Fruit fly (Drosophila melanogaster) whole organism, embryonic: ENCODE data around the gene CG12607.
A peak's percentile ranks its signal among the peaks of the same experiment; 100 is the strongest.

Experiments
- B-H1 ChIP-seq: fragments of 200-800 bp; sonication (Bioruptor generic); IDR thresholded peaks from 3 replicates; pipeline ENCODE4 v1.3.6; 2022; ENCODE audit warnings: missing biosample characterization, missing genetic modification characterization
- Bgb ChIP-seq: fragments of 200-800 bp; sonication (Bioruptor generic); IDR thresholded peaks from 2 replicates; pipeline ENCODE4 v1.3.6; 2022; ENCODE audit warnings: missing biosample characterization, missing genetic modification characterization; ENCODE audit not compliant: partially characterized antibody
- CG10366 ChIP-seq: fragments of 200-800 bp; sonication (Bioruptor generic); IDR thresholded peaks from 2 replicates; pipeline ENCODE4 v1.3.6; 2022; ENCODE audit warnings: missing biosample characterization, missing genetic modification characterization
- CG11247 ChIP-seq: fragments of 200-800 bp; sonication (Bioruptor generic); IDR thresholded peaks from 2 replicates; pipeline ENCODE4 v1.3.6; 2022; ENCODE audit warnings: missing biosample characterization, missing genetic modification characterization
- CG13287 ChIP-seq: fragments of 200-800 bp; sonication (Bioruptor generic); IDR thresholded peaks from 2 replicates; pipeline ENCODE4 v1.3.6; 2022; ENCODE audit warnings: missing biosample characterization, missing genetic modification characterization; ENCODE audit not compliant: partially characterized antibody
- CG14965 ChIP-seq: fragments of 200-800 bp; sonication (Bioruptor generic); optimal IDR thresholded peaks from 2 replicates; lab custom pipeline; 2016; ENCODE audit warnings: missing biosample characterization, missing genetic modification characterization, borderline replicate concordance
- CG17568 ChIP-seq: fragments of 200-800 bp; sonication (Bioruptor generic); optimal IDR thresholded peaks from 2 replicates; lab custom pipeline; 2018; ENCODE audit warnings: missing biosample characterization, mild to moderate bottlenecking, missing genetic modification characterization, moderate library complexity
- CG18599 ChIP-seq: fragments of 200-800 bp; sonication (Bioruptor generic); optimal IDR thresholded peaks from 3 replicates; lab custom pipeline; 2017; ENCODE audit warnings: missing biosample characterization, missing genetic modification characterization, mild to moderate bottlenecking, moderate library complexity, missing genetic modification reagents
- CG2120 ChIP-seq: fragments of 200-800 bp; sonication (Bioruptor generic); optimal IDR thresholded peaks from 3 replicates; lab custom pipeline; 2016; ENCODE audit warnings: missing biosample characterization, missing genetic modification characterization
- CG3163 ChIP-seq: fragments of 200-800 bp; sonication (Bioruptor generic); optimal IDR thresholded peaks from 3 replicates; lab custom pipeline; 2016; ENCODE audit warnings: missing biosample characterization, missing genetic modification characterization
- CG33213 ChIP-seq: fragments of 200-800 bp; sonication (Bioruptor generic); optimal IDR thresholded peaks from 3 replicates; lab custom pipeline; 2016; ENCODE audit warnings: missing biosample characterization, missing genetic modification characterization
- CG34376 ChIP-seq: fragments of 200-800 bp; sonication (Bioruptor generic); optimal IDR thresholded peaks from 2 replicates; lab custom pipeline; 2018; ENCODE audit warnings: missing biosample characterization, mild to moderate bottlenecking, missing genetic modification characterization
- CG3726 ChIP-seq: fragments of 200-800 bp; sonication (Bioruptor generic); IDR thresholded peaks from 3 replicates; pipeline ENCODE4, ENCODE4 v1.3.6; 2022; ENCODE audit warnings: missing biosample characterization, missing genetic modification characterization
- CG4820 ChIP-seq: fragments of 200-800 bp; sonication (Bioruptor generic); optimal IDR thresholded peaks from 3 replicates; lab custom pipeline; 2016; ENCODE audit warnings: missing biosample characterization, missing genetic modification characterization
- CG6689 ChIP-seq: fragments of 200-800 bp; sonication (Bioruptor generic); IDR thresholded peaks from 2 replicates; pipeline ENCODE4 v1.3.6; 2022; ENCODE audit warnings: missing biosample characterization, missing genetic modification characterization
- CG6791 ChIP-seq: fragments of 200-800 bp; sonication (Bioruptor generic); IDR thresholded peaks from 3 replicates; pipeline ENCODE4 v1.3.6; 2022; ENCODE audit warnings: missing biosample characterization, missing genetic modification characterization; ENCODE audit not compliant: partially characterized antibody
- CG8281 ChIP-seq: fragments of 200-800 bp; sonication (Bioruptor generic); optimal IDR thresholded peaks from 2 replicates; lab custom pipeline; 2018; ENCODE audit warnings: missing biosample characterization, mild to moderate bottlenecking, missing genetic modification characterization, moderate library complexity
- CG8388 ChIP-seq: fragments of 200-800 bp; sonication (Bioruptor generic); optimal IDR thresholded peaks from 2 replicates; lab custom pipeline; 2019; ENCODE audit warnings: missing biosample characterization, mild to moderate bottlenecking, missing genetic modification characterization, moderate library complexity
- CTCF ChIP-seq: fragments of 200-800 bp; sonication (Bioruptor generic); optimal IDR thresholded peaks from 2 replicates; lab custom pipeline; 2017; ENCODE audit warnings: missing biosample characterization, mild to moderate bottlenecking, missing genetic modification characterization, moderate library complexity
- Deaf1 ChIP-seq: fragments of 200-800 bp; optimal IDR thresholded peaks from 3 replicates; lab custom pipeline; 2019; ENCODE audit warnings: missing biosample characterization, mild to moderate bottlenecking, missing genetic modification characterization, moderate library complexity
- Doc2 ChIP-seq: fragments of 200-800 bp; sonication (Bioruptor generic); IDR thresholded peaks from 2 replicates; pipeline ENCODE4 v1.3.6; 2022; ENCODE audit warnings: missing biosample characterization, missing genetic modification characterization
- Dp ChIP-seq: fragments of 200-800 bp; sonication (Bioruptor generic); optimal IDR thresholded peaks from 2 replicates; lab custom pipeline; 2018; ENCODE audit warnings: missing biosample characterization, mild to moderate bottlenecking, missing genetic modification characterization, moderate library complexity
- E2f2 ChIP-seq: fragments of 200-800 bp; sonication (Bioruptor generic); IDR thresholded peaks from 2 replicates; pipeline ENCODE4 v1.3.6; 2022; ENCODE audit warnings: missing biosample characterization, missing genetic modification characterization
- Ets97D ChIP-seq: fragments of 200-800 bp; sonication (Bioruptor generic); optimal IDR thresholded peaks from 3 replicates; lab custom pipeline; 2016; ENCODE audit warnings: missing biosample characterization, missing genetic modification characterization
- Fer3 ChIP-seq: fragments of 200-800 bp; sonication (Bioruptor generic); optimal IDR thresholded peaks from 2 replicates; lab custom pipeline; 2018; ENCODE audit warnings: missing biosample characterization, mild to moderate bottlenecking, missing genetic modification characterization, moderate library complexity
- Gug ChIP-seq: fragments of 200-800 bp; sonication (Bioruptor generic); IDR thresholded peaks from 4 replicates; pipeline ENCODE4 v1.3.6; 2022; ENCODE audit warnings: missing biosample characterization, missing genetic modification characterization
- Hr51 ChIP-seq, 2 experiments: fragments of 200-800 bp; sonication (Bioruptor generic); optimal IDR thresholded peaks; 2 replicates in 1 of 2; 3 replicates in 1 of 2; lab custom pipeline; 2016 to 2018; ENCODE audit warnings: missing biosample characterization in 2 of 2, missing genetic modification characterization in 2 of 2, mild to moderate bottlenecking in 1 of 2, moderate library complexity in 1 of 2
- Kr ChIP-seq: fragments of 200-800 bp; sonication (Bioruptor generic); optimal IDR thresholded peaks from 2 replicates; lab custom pipeline; 2017; ENCODE audit warnings: missing biosample characterization, mild to moderate bottlenecking, missing genetic modification characterization
- Med ChIP-seq: fragments of 200-800 bp; sonication (Bioruptor generic); peaks from one replicate; lab custom pipeline; 2016; ENCODE audit warnings: missing biosample characterization, missing genetic modification characterization, mild to moderate bottlenecking, inconsistent platforms, moderate library complexity
- Neu2 ChIP-seq: fragments of 200-800 bp; sonication (Bioruptor generic); optimal IDR thresholded peaks from 3 replicates; lab custom pipeline; 2016; ENCODE audit warnings: missing biosample characterization, missing genetic modification characterization, borderline replicate concordance
- Oaz ChIP-seq: fragments of 200-800 bp; sonication (Bioruptor generic); IDR thresholded peaks from 2 replicates; pipeline ENCODE4 v1.3.6; 2022; ENCODE audit warnings: missing biosample characterization, missing genetic modification characterization
- Pdp1 ChIP-seq, 2 experiments: fragments of 200-800 bp; sonication (Bioruptor generic); optimal IDR thresholded peaks; 3 replicates each; lab custom pipeline; 2016; ENCODE audit warnings: missing biosample characterization in 2 of 2, missing genetic modification characterization in 2 of 2, mild to moderate bottlenecking in 1 of 2, moderate library complexity in 1 of 2
- Sin3A ChIP-seq: fragments of >200 bp; optimal IDR thresholded peaks from 2 replicates; lab custom pipeline; 2018
- Trl ChIP-seq, 3 experiments: fragments of >200 bp in 2 of 3; fragments of 200-800 bp in 1 of 3; sonication (Bioruptor generic) in 1 of 3; optimal IDR thresholded peaks; 2 replicates in 1 of 3; 3 replicates in 2 of 3; lab custom pipeline; 2016 to 2017; ENCODE audit warnings: missing biosample characterization in 1 of 3, missing genetic modification characterization in 1 of 3
- YL-1 ChIP-seq: fragments of 200-800 bp; sonication (Bioruptor generic); optimal IDR thresholded peaks from 3 replicates; lab custom pipeline; 2017; ENCODE audit warnings: missing biosample characterization, mild to moderate bottlenecking, missing genetic modification characterization
- cad ChIP-seq: fragments of >200 bp; optimal IDR thresholded peaks from 2 replicates; lab custom pipeline; 2017; ENCODE audit warnings: missing biosample characterization, missing genetic modification characterization
- cato ChIP-seq: fragments of 200-800 bp; sonication (Bioruptor generic); optimal IDR thresholded peaks from 2 replicates; lab custom pipeline; 2016; ENCODE audit warnings: missing biosample characterization, missing genetic modification characterization, borderline replicate concordance
- chinmo ChIP-seq: fragments of 200-800 bp; sonication (Bioruptor generic); IDR thresholded peaks from 4 replicates; pipeline ENCODE4 v1.3.6; 2022; ENCODE audit warnings: missing biosample characterization, missing genetic modification characterization; ENCODE audit not compliant: partially characterized antibody
- croc ChIP-seq: fragments of 200-800 bp; sonication (Bioruptor generic); conservative IDR thresholded peaks from 3 replicates; pipeline ENCODE4 v1.3.6; 2022; ENCODE audit warnings: missing biosample characterization, missing genetic modification characterization
- gem ChIP-seq: fragments of 200-800 bp; sonication (Bioruptor generic); optimal IDR thresholded peaks from 2 replicates; lab custom pipeline; 2019; ENCODE audit warnings: missing biosample characterization, mild to moderate bottlenecking, missing genetic modification characterization, moderate library complexity
- hth ChIP-seq: fragments of >200 bp; optimal IDR thresholded peaks from 2 replicates; lab custom pipeline; 2017; ENCODE audit warnings: inconsistent platforms
- lab ChIP-seq: fragments of 200-800 bp; sonication (Bioruptor generic); optimal IDR thresholded peaks from 3 replicates; lab custom pipeline; 2017; ENCODE audit warnings: missing biosample characterization, missing genetic modification characterization, mild to moderate bottlenecking, moderate library complexity, missing genetic modification reagents
- luna ChIP-seq: fragments of 200-800 bp; sonication (Bioruptor generic); optimal IDR thresholded peaks from 2 replicates; lab custom pipeline; 2016; ENCODE audit warnings: missing biosample characterization, missing genetic modification characterization
- onecut ChIP-seq: fragments of 200-800 bp; sonication (Bioruptor generic); IDR thresholded peaks from 2 replicates; pipeline ENCODE4 v1.3.6; 2022; ENCODE audit warnings: missing biosample characterization, missing genetic modification characterization
- row ChIP-seq: fragments of 200-800 bp; sonication (Bioruptor generic); IDR thresholded peaks from 3 replicates; pipeline ENCODE4 v1.3.6; 2022; ENCODE audit warnings: missing biosample characterization, missing genetic modification characterization
- sens ChIP-seq: fragments of 200-800 bp; sonication (Bioruptor generic); peaks from one replicate; lab custom pipeline; 2016; ENCODE audit warnings: missing biosample characterization, missing genetic modification characterization
- seq ChIP-seq: fragments of 200-800 bp; sonication (Bioruptor generic); IDR thresholded peaks from 2 replicates; pipeline ENCODE4 v1.3.6; 2022; ENCODE audit warnings: missing biosample characterization, missing genetic modification characterization
- slbo ChIP-seq: fragments of 200-800 bp; sonication (Bioruptor generic); IDR thresholded peaks from 2 replicates; pipeline ENCODE4 v1.3.6; 2022; ENCODE audit warnings: missing biosample characterization, missing genetic modification characterization

Gene CG12607

DNA sequence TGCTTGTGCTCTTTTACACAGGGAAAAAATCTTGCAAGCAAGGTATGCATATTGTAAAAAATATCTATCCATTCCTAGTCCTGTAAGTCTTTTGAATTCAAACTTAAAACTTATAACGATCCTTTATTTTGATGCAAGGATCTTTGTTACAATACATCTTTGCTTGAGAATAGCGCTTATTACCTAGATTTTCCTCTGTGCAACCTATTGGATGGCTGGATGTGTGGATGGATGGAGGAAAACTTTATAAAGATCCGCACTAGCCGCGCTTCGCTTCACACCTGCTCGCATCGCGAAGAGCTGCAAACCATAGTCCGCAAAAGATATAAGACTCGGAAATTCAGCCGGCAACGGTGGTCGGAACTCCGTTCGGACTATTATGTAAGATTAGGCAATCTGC lies 25.0 kb upstream of the CG12607 start, which contains the start of gene CG15020:
Gene CG15020, plus strand, starts transcription at position 301 of the 400 bp plus-strand sequence.
- TF ChIP-seq Oaz (GFP tag; lab: Robert Waterston, UW) (no peak), hth (lab: Kevin White, UChicago) (no peak), Pdp1 (GFP tag; optimal IDR thresholded peaks at IDR 0.05; lab: Kevin White, UChicago) (peak in 1 of 2 experiments; percentile 12), row (GFP tag; lab: Robert Waterston, UW) (no peak), CG10366 (GFP tag; lab: Robert Waterston, UW) (no peak), B-H1 (GFP tag; lab: Robert Waterston, UW) (no peak), CG8281 (tag; lab: Kevin White, UChicago) (no peak), Kr (GFP tag; lab: Kevin White, UChicago) (no peak), CG3726 (GFP tag; lab: Robert Waterston, UW) (0 out of 3 replicates have a peak, but pooled peaks have one; percentile 12), YL-1 (GFP tag; lab: Kevin White, UChicago) (no peak), CG6689 (GFP tag; lab: Robert Waterston, UW) (no peak), Hr51 (GFP tag; optimal IDR thresholded peaks at IDR 0.05; lab: Kevin White, UChicago) (no peak), lab (GFP tag; lab: Kevin White, UChicago) (no peak)
- TF ChIP-seq, all 482 proteins: peak for 2

DNA sequence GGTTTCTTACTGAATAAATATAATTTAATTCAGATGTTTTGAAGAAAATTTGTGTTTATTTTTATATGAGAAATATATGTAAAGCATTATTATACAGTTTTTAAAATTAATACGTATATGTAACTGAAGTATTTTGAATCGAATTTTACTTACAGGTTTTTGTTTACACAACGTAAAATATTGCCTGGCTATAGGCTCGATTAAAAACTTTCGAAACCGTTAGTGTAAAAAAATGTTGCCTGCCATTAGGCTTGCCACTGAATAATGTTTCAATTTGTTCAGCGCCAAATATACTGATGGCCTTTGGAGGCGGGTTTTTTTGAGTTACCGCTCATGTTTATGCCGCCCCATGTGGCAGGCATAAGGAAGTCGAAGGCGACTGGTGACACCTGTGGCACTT lies 19.8 kb upstream of the CG12607 start:
- TF ChIP-seq cato (GFP tag; lab: Kevin White, UChicago) (no peak), seq (GFP tag; lab: Robert Waterston, UW) (no peak), Gug (no peak), CG14965 (GFP tag; lab: Kevin White, UChicago) (no peak), Bgb (GFP tag; lab: Robert Waterston, UW) (peak; percentile 54), cad (no peak), Sin3A (lab: Kevin White, UChicago) (no peak), CG13287 (GFP tag; lab: Robert Waterston, UW) (peak; percentile 20; the same call in 1 of the 2 replicates), E2f2 (GFP tag; lab: Robert Waterston, UW) (peak; percentile 48), gem (tag; lab: Kevin White, UChicago) (no peak), CG17568 (no peak), slbo (GFP tag; lab: Robert Waterston, UW) (0 out of 2 replicates have a peak, but pooled peaks have one; percentile 2), sens (peak; percentile 59), Dp (GFP tag; lab: Kevin White, UChicago) (peak; percentile 42), Doc2 (GFP tag; lab: Robert Waterston, UW) (no peak), CTCF (GFP tag; lab: Kevin White, UChicago) (peak; percentile 55), Ets97D (no peak), chinmo (GFP tag; lab: Robert Waterston, UW) (no peak), Med (GFP tag; lab: Kevin White, UChicago) (peak; percentile 54), Neu2 (GFP tag; lab: Kevin White, UChicago) (no peak), CG6791 (GFP tag; lab: Robert Waterston, UW) (peak; percentile 28; the same call in 1 of the 3 replicates), CG3163 (no peak), CG18599 (no peak), CG8281 (tag; lab: Kevin White, UChicago) (peak; percentile 8)

DNA sequence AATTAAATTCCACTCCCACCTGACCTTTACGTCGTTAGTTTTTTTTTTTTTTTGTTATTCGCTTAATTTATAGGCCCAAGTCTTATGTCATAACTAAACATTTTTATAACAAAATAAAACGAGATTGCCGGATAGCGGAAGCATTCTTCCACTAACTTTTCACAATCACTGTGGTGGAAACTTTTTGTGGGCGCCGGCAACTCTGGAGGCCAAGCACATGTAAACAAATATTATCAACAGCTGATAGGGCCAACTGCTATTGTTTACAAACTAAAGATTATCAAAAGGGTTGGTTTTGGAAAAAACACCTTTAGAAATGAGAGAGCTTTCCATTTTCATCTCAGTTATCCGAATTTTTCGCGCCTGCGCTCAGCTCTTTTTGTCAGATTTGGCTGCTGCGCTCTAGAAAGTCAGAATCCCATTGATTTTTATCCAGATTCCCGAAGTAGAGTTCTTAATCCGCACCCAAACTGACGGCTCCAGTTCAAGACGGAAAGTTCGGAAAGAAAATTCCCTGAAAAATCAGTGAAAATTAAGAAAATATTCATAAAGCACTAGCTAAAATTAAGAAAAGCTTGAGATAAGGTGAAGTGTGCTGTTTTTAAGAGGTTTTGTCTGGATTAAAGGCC lies 17.3 kb upstream of the CG12607 start, which contains the start of gene nAChRbeta1:
Gene nAChRbeta1, plus strand, starts transcription at position 432 of the 629 bp plus-strand sequence.
- TF ChIP-seq onecut (GFP tag; lab: Robert Waterston, UW) (peak; percentile 78), CG4820 (GFP tag; lab: Kevin White, UChicago) (no peak), CG8388 (GFP tag; lab: Kevin White, UChicago) (peak; percentile 66), Fer3 (tag; lab: Kevin White, UChicago) (peak; percentile 20), Trl (optimal IDR thresholded peaks at IDR 0.05; lab: Kevin White, UChicago) (peak in 1 of 2 experiments; percentile 17), Trl (GFP tag; optimal IDR thresholded peaks at IDR 0.05; lab: Kevin White, UChicago) (no peak), CG2120 (GFP tag; lab: Kevin White, UChicago) (peak; percentile 14), lab (GFP tag; lab: Kevin White, UChicago) (peak; percentile 4), CG11247 (GFP tag; lab: Robert Waterston, UW) (no peak), CG34376 (GFP tag; lab: Kevin White, UChicago) (peak; percentile 19), luna (GFP tag; lab: Kevin White, UChicago) (no peak), CG10366 (GFP tag; lab: Robert Waterston, UW) (no peak), Ets97D (no peak), Deaf1 (tag; lab: Kevin White, UChicago) (peak; percentile 61), CG33213 (no peak), croc (GFP tag; lab: Robert Waterston, UW) (no peak)
